Fruit fly (Drosophila melanogaster) whole organism, embryonic: Measurements from ENCODE around the gene pall.

Source experiments
- CG11456 ChIP-seq: fragments of 200-800 bp; sonication (Bioruptor generic); IDR thresholded peaks from 3 replicates; pipeline ENCODE4 v1.3.6; 2022; ENCODE audit warnings: missing biosample characterization, missing genetic modification characterization
- CG12942 ChIP-seq: fragments of 200-800 bp; sonication (Bioruptor generic); optimal IDR thresholded peaks from 3 replicates; lab custom pipeline; 2016; ENCODE audit warnings: missing biosample characterization, missing genetic modification characterization
- CG1529 ChIP-seq: fragments of 200-800 bp; sonication (Bioruptor generic); optimal IDR thresholded peaks from 3 replicates; lab custom pipeline; 2018; ENCODE audit warnings: missing biosample characterization, missing genetic modification characterization
- Fer2 ChIP-seq: fragments of 200-800 bp; sonication (Bioruptor generic); optimal IDR thresholded peaks from 2 replicates; lab custom pipeline; 2018; ENCODE audit warnings: missing biosample characterization, mild to moderate bottlenecking, missing genetic modification characterization, moderate library complexity
- Six4 ChIP-seq: fragments of 200-800 bp; sonication (Bioruptor generic); optimal IDR thresholded peaks from 2 replicates; lab custom pipeline; 2016; ENCODE audit warnings: missing biosample characterization, missing genetic modification characterization
- fru ChIP-seq: fragments of >200 bp; optimal IDR thresholded peaks from 2 replicates; lab custom pipeline; 2017

- TF ChIP-seq CG12942 (GFP tag; lab: Kevin White, UChicago): no peak
- no peak for TF ChIP-seq Fer2 (tag; lab: Kevin White, UChicago)
- no peak for TF ChIP-seq Six4
- no peak for TF ChIP-seq fru
- TF ChIP-seq CG1529: no peak
- TF ChIP-seq CG11456: no peak
These were observed 16.9 kb upstream of the pall start for dm6 chr3L:9504530-9504929.
